Worm (Caenorhabditis elegans): ENCODE data around the gene W02B12.1.
A peak's percentile ranks its signal among the peaks of the same experiment; 100 is the strongest.

Gene W02B12.1

ce11 chrII:11448753-11449152 is at the start of gene W02B12.1:
W02B12.1 (plus strand) TSS chrII:11449021.
- TF ChIP-seq ceh-39 (tag; optimal IDR thresholded peaks at IDR 0.05): no peak
- TF ChIP-seq lin-32 (GFP tag; optimal IDR thresholded peaks at IDR 0.05): no peak
- no peak for TF ChIP-seq cnd-1 (tag; optimal IDR thresholded peaks at IDR 0.05)
- no peak for TF ChIP-seq ceh-43 (GFP tag; optimal IDR thresholded peaks at IDR 0.05)
- no peak for TF ChIP-seq sptf-1 (tag; optimal IDR thresholded peaks at IDR 0.05)
- TF ChIP-seq tbx-8 (GFP tag; optimal IDR thresholded peaks at IDR 0.05): no peak
- no peak for TF ChIP-seq nhr-12 (tag; optimal IDR thresholded peaks at IDR 0.05)
- no peak for TF ChIP-seq unc-120 (tag; optimal IDR thresholded peaks at IDR 0.05; ENCODE audit: poor library complexity, severe bottlenecking)
- no peak for TF ChIP-seq lsy-2 (tag; optimal IDR thresholded peaks at IDR 0.05)
- no peak for TF ChIP-seq nhr-28 (tag; optimal IDR thresholded peaks at IDR 0.05)
- TF ChIP-seq pha-4 (tag; optimal IDR thresholded peaks at IDR 0.05): no peak
- no peak for TF ChIP-seq ceh-83 (GFP tag; optimal IDR thresholded peaks at IDR 0.05)
- no peak for TF ChIP-seq ces-1 (GFP tag; optimal IDR thresholded peaks at IDR 0.05)
- TF ChIP-seq mls-2 (tag; optimal IDR thresholded peaks at IDR 0.05): no peak
- no peak for TF ChIP-seq ham-2 (GFP tag; optimal IDR thresholded peaks at IDR 0.05)
- TF ChIP-seq elt-3 (tag; optimal IDR thresholded peaks at IDR 0.05): no peak
- TF ChIP-seq elt-1 (tag; optimal IDR thresholded peaks at IDR 0.05; ENCODE audit: borderline replicate concordance, insufficient read depth): no peak
- TF ChIP-seq unc-62 (GFP tag; optimal IDR thresholded peaks at IDR 0.05): no peak
- no peak for TF ChIP-seq sem-2 (GFP tag; optimal IDR thresholded peaks at IDR 0.05)

ce11 chrII:11400386-11400785 is 48.4 kb upstream of the W02B12.1 start:
- TF ChIP-seq nhr-2 (tag; optimal IDR thresholded peaks at IDR 0.05): peak; percentile 41
- no peak for TF ChIP-seq snpc-4 (tag; optimal IDR thresholded peaks at IDR 0.05)
- TF ChIP-seq nhr-237 (tag; optimal IDR thresholded peaks at IDR 0.05): no peak
- no peak for TF ChIP-seq nhr-76 (tag; optimal IDR thresholded peaks at IDR 0.05)
- no peak for TF ChIP-seq flh-1 (GFP tag; optimal IDR thresholded peaks at IDR 0.05)

- TF ChIP-seq ztf-11 (tag; optimal IDR thresholded peaks at IDR 0.05) (no peak), ces-1 (GFP tag; optimal IDR thresholded peaks at IDR 0.05) (peak; percentile 78)
Observed at ce11 chrII:11409678-11410133, 39.1 kb upstream of the W02B12.1 start, which contains the start of gene C05D12.7. C05D12.7 (plus strand) TSS chrII:11410083.

- TF ChIP-seq ces-1 (GFP tag; optimal IDR thresholded peaks at IDR 0.05) (no peak), zip-8 (tag; optimal IDR thresholded peaks at IDR 0.05) (no peak), blmp-1 (tag; optimal IDR thresholded peaks at IDR 0.05) (no peak), nhr-28 (tag; optimal IDR thresholded peaks at IDR 0.05) (no peak), elt-1 (tag; optimal IDR thresholded peaks at IDR 0.05; ENCODE audit: borderline replicate concordance, insufficient read depth) (no peak), elt-3 (tag; optimal IDR thresholded peaks at IDR 0.05) (no peak), ztf-11 (tag; optimal IDR thresholded peaks at IDR 0.05) (no peak), lin-13 (tag; optimal IDR thresholded peaks at IDR 0.05) (no peak), drap-1 (GFP tag; optimal IDR thresholded peaks at IDR 0.05) (no peak), mep-1 (tag; optimal IDR thresholded peaks at IDR 0.05) (no peak), mab-5 (tag; optimal IDR thresholded peaks at IDR 0.05) (no peak), ceh-83 (GFP tag; optimal IDR thresholded peaks at IDR 0.05) (no peak)
Observed at ce11 chrII:11415672-11416071, 33.1 kb upstream of the W02B12.1 start, which contains the start of gene C05D12.1. C05D12.1 (minus strand) TSS chrII:11415772.

- TF ChIP-seq mep-1 (tag; optimal IDR thresholded peaks at IDR 0.05) (no peak), elt-3 (tag; optimal IDR thresholded peaks at IDR 0.05) (no peak), nhr-12 (tag; optimal IDR thresholded peaks at IDR 0.05) (no peak), ceh-43 (GFP tag; optimal IDR thresholded peaks at IDR 0.05) (no peak), lsy-2 (tag; optimal IDR thresholded peaks at IDR 0.05) (no peak)
Observed at ce11 chrII:11417999-11418398, 30.8 kb upstream of the W02B12.1 start, which contains the start of gene C05D12.2. C05D12.2 (plus strand) TSS chrII:11418299.

- no peak for TF ChIP-seq blmp-1 (tag; optimal IDR thresholded peaks at IDR 0.05)
- no peak for TF ChIP-seq ham-2 (GFP tag; optimal IDR thresholded peaks at IDR 0.05)
- TF ChIP-seq sptf-1 (tag; optimal IDR thresholded peaks at IDR 0.05): no peak
- TF ChIP-seq sem-2 (GFP tag; optimal IDR thresholded peaks at IDR 0.05): no peak
- TF ChIP-seq ceh-39 (tag; optimal IDR thresholded peaks at IDR 0.05): no peak
- no peak for TF ChIP-seq nhr-28 (tag; optimal IDR thresholded peaks at IDR 0.05)
- TF ChIP-seq nhr-76 (tag; optimal IDR thresholded peaks at IDR 0.05): no peak
- no peak for TF ChIP-seq lin-13 (tag; optimal IDR thresholded peaks at IDR 0.05)
- no peak for TF ChIP-seq ztf-11 (tag; optimal IDR thresholded peaks at IDR 0.05)
Observed at ce11 chrII:11418476-11418875, 30.3 kb upstream of the W02B12.1 start.
